Fruit fly (Drosophila melanogaster) whole organism, embryonic: Measurements from ENCODE around the gene alpha-Est3.

Source experiments
- Abd-B ChIP-seq: fragments of 200-800 bp; sonication (Bioruptor generic); optimal IDR thresholded peaks from 2 replicates; lab custom pipeline; 2018; ENCODE audit warnings: missing biosample characterization, mild to moderate bottlenecking, missing genetic modification characterization, moderate library complexity
- CG10274 ChIP-seq: fragments of 200-800 bp; sonication (Bioruptor generic); optimal IDR thresholded peaks from 3 replicates; lab custom pipeline; 2017; ENCODE audit warnings: missing biosample characterization, mild to moderate bottlenecking, missing genetic modification characterization
- CG13296 ChIP-seq: fragments of 200-800 bp; sonication (Bioruptor generic); optimal IDR thresholded peaks from 3 replicates; lab custom pipeline; 2018; ENCODE audit warnings: missing biosample characterization, mild to moderate bottlenecking, missing genetic modification characterization
- CG13894 ChIP-seq: fragments of 200-800 bp; sonication (Bioruptor generic); optimal IDR thresholded peaks from 3 replicates; lab custom pipeline; 2018; ENCODE audit warnings: missing biosample characterization, mild to moderate bottlenecking, missing genetic modification characterization, moderate library complexity
- CG14860 ChIP-seq: fragments of 200-800 bp; sonication (Bioruptor generic); IDR thresholded peaks from 3 replicates; pipeline ENCODE4 v1.3.6; 2022; ENCODE audit warnings: missing biosample characterization, missing genetic modification characterization; ENCODE audit not compliant: partially characterized antibody
- CG1602 ChIP-seq: fragments of 200-800 bp; sonication (Bioruptor generic); optimal IDR thresholded peaks from 3 replicates; lab custom pipeline; 2016; ENCODE audit warnings: missing biosample characterization, missing genetic modification characterization
- CG18262 ChIP-seq: fragments of 200-800 bp; optimal IDR thresholded peaks from 3 replicates; lab custom pipeline; 2019; ENCODE audit warnings: missing biosample characterization, mild to moderate bottlenecking, missing genetic modification characterization, moderate library complexity
- CG1832 ChIP-seq: fragments of 200-800 bp; sonication (Bioruptor generic); optimal IDR thresholded peaks from 2 replicates; lab custom pipeline; 2017; ENCODE audit warnings: missing biosample characterization, mild to moderate bottlenecking, missing genetic modification characterization, inconsistent platforms
- CG30403 ChIP-seq: fragments of 200-800 bp; sonication (Bioruptor generic); optimal IDR thresholded peaks from 3 replicates; lab custom pipeline; 2016; ENCODE audit warnings: missing biosample characterization, missing genetic modification characterization
- CG3065 ChIP-seq: fragments of 200-800 bp; sonication (Bioruptor generic); optimal IDR thresholded peaks from 2 replicates; lab custom pipeline; 2016; ENCODE audit warnings: missing biosample characterization, missing genetic modification characterization
- CG34376 ChIP-seq: fragments of 200-800 bp; sonication (Bioruptor generic); optimal IDR thresholded peaks from 2 replicates; lab custom pipeline; 2018; ENCODE audit warnings: missing biosample characterization, mild to moderate bottlenecking, missing genetic modification characterization
- CG3726 ChIP-seq: fragments of 200-800 bp; sonication (Bioruptor generic); IDR thresholded peaks from 3 replicates; pipeline ENCODE4, ENCODE4 v1.3.6; 2022; ENCODE audit warnings: missing biosample characterization, missing genetic modification characterization
- CG3838 ChIP-seq: fragments of 200-800 bp; sonication (Bioruptor generic); optimal IDR thresholded peaks from 3 replicates; lab custom pipeline; 2016; ENCODE audit warnings: missing biosample characterization, missing genetic modification characterization
- CG42726 ChIP-seq: fragments of 200-800 bp; sonication (Bioruptor generic); IDR thresholded peaks from 2 replicates; pipeline ENCODE4 v1.3.6; 2022; ENCODE audit warnings: missing biosample characterization, missing genetic modification characterization; ENCODE audit not compliant: partially characterized antibody
- CG5180 ChIP-seq: fragments of 200-800 bp; sonication (Bioruptor generic); optimal IDR thresholded peaks from 3 replicates; lab custom pipeline; 2017; ENCODE audit warnings: missing biosample characterization, missing genetic modification characterization, mild to moderate bottlenecking, moderate library complexity, missing genetic modification reagents
- CG7372 ChIP-seq: fragments of 200-800 bp; sonication (Bioruptor generic); IDR thresholded peaks from 2 replicates; pipeline ENCODE4 v1.3.6; 2022; ENCODE audit warnings: missing biosample characterization, missing genetic modification characterization
- CG8478 ChIP-seq: fragments of >200 bp; optimal IDR thresholded peaks from 2 replicates; lab custom pipeline; 2018
- CG9437 ChIP-seq: fragments of 200-800 bp; sonication (Bioruptor generic); optimal IDR thresholded peaks from 2 replicates; lab custom pipeline; 2018; ENCODE audit warnings: missing biosample characterization, mild to moderate bottlenecking, missing genetic modification characterization
- CG9817 ChIP-seq: fragments of 200-800 bp; sonication (Bioruptor generic); optimal IDR thresholded peaks from 2 replicates; lab custom pipeline; 2018; ENCODE audit warnings: missing biosample characterization, mild to moderate bottlenecking, missing genetic modification characterization, moderate library complexity
- CG9876 ChIP-seq: fragments of 200-800 bp; sonication (Bioruptor generic); optimal IDR thresholded peaks from 2 replicates; lab custom pipeline; 2016; ENCODE audit warnings: missing biosample characterization, missing genetic modification characterization
- Dfd ChIP-seq, 2 experiments: fragments of >200 bp; optimal IDR thresholded peaks; 2 replicates each; lab custom pipeline; 2017; ENCODE audit warnings: missing biosample characterization in 2 of 2, missing genetic modification characterization in 2 of 2
- Dref ChIP-seq: fragments of 200-800 bp; sonication (Bioruptor generic); IDR thresholded peaks from 2 replicates; pipeline ENCODE4 v1.3.6; 2022; ENCODE audit warnings: missing biosample characterization, missing genetic modification characterization
- Fer1 ChIP-seq: fragments of 200-800 bp; sonication (Bioruptor generic); optimal IDR thresholded peaks from 2 replicates; lab custom pipeline; 2017; ENCODE audit warnings: missing biosample characterization, mild to moderate bottlenecking, missing genetic modification characterization
- Hand ChIP-seq: fragments of 200-800 bp; sonication (Bioruptor generic); optimal IDR thresholded peaks from 2 replicates; lab custom pipeline; 2017; ENCODE audit warnings: mild to moderate bottlenecking, missing biosample characterization, missing genetic modification reagents, missing genetic modification characterization
- Hr78 ChIP-seq, 2 experiments: fragments of 200-800 bp in 1 of 2; fragments of >200 bp in 1 of 2; sonication (Bioruptor generic) in 1 of 2; optimal IDR thresholded peaks; 2 replicates each; lab custom pipeline; 2017 to 2019; ENCODE audit warnings: missing biosample characterization in 2 of 2, missing genetic modification characterization in 2 of 2, mild to moderate bottlenecking in 1 of 2, moderate library complexity in 1 of 2
- Hsf ChIP-seq: fragments of 200-800 bp; sonication (Bioruptor generic); optimal IDR thresholded peaks from 3 replicates; lab custom pipeline; 2016; ENCODE audit warnings: missing biosample characterization, missing genetic modification characterization
- Nf-YC ChIP-seq: fragments of 200-800 bp; optimal IDR thresholded peaks from 3 replicates; lab custom pipeline; 2019; ENCODE audit warnings: missing biosample characterization, mild to moderate bottlenecking, missing genetic modification characterization, moderate library complexity
- NfI ChIP-seq: fragments of 200-800 bp; sonication (Bioruptor generic); optimal IDR thresholded peaks from 3 replicates; lab custom pipeline; 2018; ENCODE audit warnings: missing biosample characterization, mild to moderate bottlenecking, missing genetic modification characterization, moderate library complexity
- Ssrp ChIP-seq: fragments of 200-800 bp; sonication (Bioruptor generic); optimal IDR thresholded peaks from 2 replicates; lab custom pipeline; 2018; ENCODE audit warnings: missing biosample characterization, mild to moderate bottlenecking, missing genetic modification characterization, moderate library complexity
- bigmax ChIP-seq: fragments of 200-800 bp; sonication (Bioruptor generic); optimal IDR thresholded peaks from 2 replicates; lab custom pipeline; 2018; ENCODE audit warnings: missing biosample characterization, mild to moderate bottlenecking, missing genetic modification characterization
- btn ChIP-seq: fragments of 200-800 bp; sonication (Bioruptor generic); optimal IDR thresholded peaks from 2 replicates; lab custom pipeline; 2016; ENCODE audit warnings: missing biosample characterization, missing genetic modification characterization
- chinmo ChIP-seq: fragments of 200-800 bp; sonication (Bioruptor generic); IDR thresholded peaks from 4 replicates; pipeline ENCODE4 v1.3.6; 2022; ENCODE audit warnings: missing biosample characterization, missing genetic modification characterization; ENCODE audit not compliant: partially characterized antibody
- chn ChIP-seq: fragments of 200-800 bp; sonication (Bioruptor generic); optimal IDR thresholded peaks from 2 replicates; lab custom pipeline; 2016; ENCODE audit warnings: missing biosample characterization, missing genetic modification characterization
- cwo ChIP-seq: fragments of 200-800 bp; sonication (Bioruptor generic); optimal IDR thresholded peaks from 3 replicates; lab custom pipeline; 2017; ENCODE audit warnings: missing biosample characterization, missing genetic modification characterization, mild to moderate bottlenecking, moderate library complexity, missing genetic modification reagents
- disco-r ChIP-seq: fragments of 200-800 bp; sonication (Bioruptor generic); optimal IDR thresholded peaks from 2 replicates; lab custom pipeline; 2016; ENCODE audit warnings: missing biosample characterization, missing genetic modification characterization
- dpn ChIP-seq, 2 experiments: fragments of 200-800 bp; sonication (Bioruptor generic); optimal IDR thresholded peaks; 3 replicates each; lab custom pipeline; 2016; ENCODE audit warnings: missing biosample characterization in 2 of 2, missing genetic modification characterization in 2 of 2
- eyg ChIP-seq: fragments of 200-800 bp; sonication (Bioruptor generic); optimal IDR thresholded peaks from 3 replicates; lab custom pipeline; 2016; ENCODE audit warnings: missing biosample characterization, missing genetic modification characterization
- fru ChIP-seq: fragments of >200 bp; optimal IDR thresholded peaks from 2 replicates; lab custom pipeline; 2017
- gfzf ChIP-seq: fragments of 200-800 bp; sonication (Bioruptor generic); optimal IDR thresholded peaks from 2 replicates; lab custom pipeline; 2016; ENCODE audit warnings: missing biosample characterization, mild to moderate bottlenecking, missing genetic modification characterization, moderate library complexity
- ind ChIP-seq: fragments of 200-800 bp; sonication (Bioruptor generic); optimal IDR thresholded peaks from 3 replicates; lab custom pipeline; 2016; ENCODE audit warnings: missing biosample characterization, missing genetic modification characterization
- ken ChIP-seq: fragments of 200-800 bp; sonication (Bioruptor generic); IDR thresholded peaks from 3 replicates; pipeline ENCODE4 v1.3.6; 2022; ENCODE audit warnings: missing biosample characterization, missing genetic modification characterization
- lov ChIP-seq, 2 experiments: fragments of 200-800 bp in 1 of 2; fragments of >200 bp in 1 of 2; sonication (Bioruptor generic) in 1 of 2; IDR thresholded peaks in 1 of 2; optimal IDR thresholded peaks in 1 of 2; 2 replicates in 1 of 2; 3 replicates in 1 of 2; pipeline versions ENCODE4 v1.3.6 to Lab custom; 2017 to 2022; ENCODE audit warnings: missing biosample characterization in 1 of 2, missing genetic modification characterization in 1 of 2
- onecut ChIP-seq: fragments of 200-800 bp; sonication (Bioruptor generic); IDR thresholded peaks from 2 replicates; pipeline ENCODE4 v1.3.6; 2022; ENCODE audit warnings: missing biosample characterization, missing genetic modification characterization
- pb ChIP-seq: fragments of 200-800 bp; sonication (Bioruptor generic); optimal IDR thresholded peaks from 3 replicates; lab custom pipeline; 2016; ENCODE audit warnings: missing biosample characterization, missing genetic modification characterization
- sens ChIP-seq: fragments of 200-800 bp; sonication (Bioruptor generic); peaks from one replicate; lab custom pipeline; 2016; ENCODE audit warnings: missing biosample characterization, missing genetic modification characterization
- sens-2 ChIP-seq: fragments of 200-800 bp; sonication (Bioruptor generic); IDR thresholded peaks from 2 replicates; pipeline ENCODE4 v1.3.6; 2022; ENCODE audit warnings: missing biosample characterization, missing genetic modification characterization
- seq ChIP-seq: fragments of 200-800 bp; sonication (Bioruptor generic); IDR thresholded peaks from 2 replicates; pipeline ENCODE4 v1.3.6; 2022; ENCODE audit warnings: missing biosample characterization, missing genetic modification characterization
- sima ChIP-seq: fragments of 200-800 bp; sonication (Bioruptor generic); optimal IDR thresholded peaks from 2 replicates; lab custom pipeline; 2016; ENCODE audit warnings: missing biosample characterization, missing genetic modification characterization
- sisA ChIP-seq: fragments of 200-800 bp; sonication (Bioruptor generic); IDR thresholded peaks from 2 replicates; pipeline ENCODE4 v1.3.6; 2022; ENCODE audit warnings: missing biosample characterization, missing genetic modification characterization
- trem ChIP-seq: fragments of 200-800 bp; optimal IDR thresholded peaks from 3 replicates; lab custom pipeline; 2019; ENCODE audit warnings: missing biosample characterization, mild to moderate bottlenecking, missing genetic modification characterization, moderate library complexity
- ttk ChIP-seq: fragments of 200-800 bp; sonication (Bioruptor generic); IDR thresholded peaks from 2 replicates; pipeline ENCODE4 v2.1.2; 2022; ENCODE audit warnings: missing biosample characterization, missing genetic modification characterization
- zen ChIP-seq: fragments of 200-800 bp; sonication (Bioruptor generic); optimal IDR thresholded peaks from 3 replicates; lab custom pipeline; 2018; ENCODE audit warnings: missing biosample characterization, mild to moderate bottlenecking, missing genetic modification characterization, moderate library complexity

alpha-Est3 gene

dm6 chr3R:7515599-7516069, 25.8 kb downstream of the alpha-Est3 start, which contains the start of gene alpha-Est8 (continued):
- TF ChIP-seq seq (GFP tag; lab: Robert Waterston, UW) (no peak), CG34376 (peak; percentile 84), CG1602 (GFP tag; lab: Kevin White, UChicago) (no peak), chn (GFP tag; lab: Kevin White, UChicago) (no peak), CG9817 (no peak), CG5180 (no peak), CG30403 (GFP tag; lab: Kevin White, UChicago) (no peak), sens-2 (GFP tag; lab: Robert Waterston, UW) (no peak), CG9437 (no peak), cwo (peak; percentile 45), CG8478 (lab: Kevin White, UChicago) (no peak), sisA (GFP tag; lab: Robert Waterston, UW) (no peak), CG3726 (no peak), eyg (no peak), Nf-YC (tag; lab: Kevin White, UChicago) (no peak), NfI (GFP tag; lab: Kevin White, UChicago) (no peak), CG3838 (GFP tag; lab: Kevin White, UChicago) (no peak), onecut (no peak), trem (tag; lab: Kevin White, UChicago) (no peak), CG7372 (GFP tag; lab: Robert Waterston, UW) (peak; percentile 70), Fer1 (GFP tag; lab: Kevin White, UChicago) (peak; percentile 35), CG18262 (tag; lab: Kevin White, UChicago) (no peak), fru (lab: Kevin White, UChicago) (no peak), gfzf (no peak), CG10274 (GFP tag; lab: Kevin White, UChicago) (no peak), Dref (no peak), disco-r (GFP tag; lab: Kevin White, UChicago) (no peak), Hr78 (GFP tag; optimal IDR thresholded peaks at IDR 0.05; lab: Kevin White, UChicago) (no peak), Ssrp (tag; lab: Kevin White, UChicago) (no peak), ind (GFP tag; lab: Kevin White, UChicago) (no peak), Dfd (GFP tag; optimal IDR thresholded peaks at IDR 0.05; lab: Kevin White, UChicago) (no peak), ken (no peak), bigmax (GFP tag; lab: Kevin White, UChicago) (no peak), sima (GFP tag; lab: Kevin White, UChicago) (no peak), CG9876 (GFP tag; lab: Kevin White, UChicago) (no peak), CG3065 (GFP tag; lab: Kevin White, UChicago) (no peak), CG13296 (GFP tag; lab: Kevin White, UChicago) (peak; percentile 23), chinmo (GFP tag; lab: Robert Waterston, UW) (peak; percentile 91; the same call in 3 of the 4 replicates), btn (no peak), CG1832 (GFP tag; lab: Kevin White, UChicago) (no peak), zen (tag; lab: Kevin White, UChicago) (no peak), lov (optimal IDR thresholded peaks at IDR 0.05; lab: Kevin White, UChicago) (no peak), lov (GFP tag; IDR thresholded peaks at IDR 0.05; lab: Robert Waterston, UW) (no peak), ttk (no peak), CG42726 (GFP tag; lab: Robert Waterston, UW) (no peak), CG14860 (GFP tag; lab: Robert Waterston, UW) (no peak), dpn (GFP tag; optimal IDR thresholded peaks at IDR 0.05; lab: Kevin White, UChicago) (no peak), CG13894 (peak; percentile 62), sens (GFP tag; lab: Kevin White, UChicago) (peak; percentile 41), pb (GFP tag; lab: Kevin White, UChicago) (no peak), Abd-B (GFP tag; lab: Kevin White, UChicago) (no peak), Hand (GFP tag; lab: Kevin White, UChicago) (no peak), Hsf (GFP tag; lab: Kevin White, UChicago) (no peak)
